ENCODE assay signal across 1 fruit fly cellular context in the genomic region with DNA sequence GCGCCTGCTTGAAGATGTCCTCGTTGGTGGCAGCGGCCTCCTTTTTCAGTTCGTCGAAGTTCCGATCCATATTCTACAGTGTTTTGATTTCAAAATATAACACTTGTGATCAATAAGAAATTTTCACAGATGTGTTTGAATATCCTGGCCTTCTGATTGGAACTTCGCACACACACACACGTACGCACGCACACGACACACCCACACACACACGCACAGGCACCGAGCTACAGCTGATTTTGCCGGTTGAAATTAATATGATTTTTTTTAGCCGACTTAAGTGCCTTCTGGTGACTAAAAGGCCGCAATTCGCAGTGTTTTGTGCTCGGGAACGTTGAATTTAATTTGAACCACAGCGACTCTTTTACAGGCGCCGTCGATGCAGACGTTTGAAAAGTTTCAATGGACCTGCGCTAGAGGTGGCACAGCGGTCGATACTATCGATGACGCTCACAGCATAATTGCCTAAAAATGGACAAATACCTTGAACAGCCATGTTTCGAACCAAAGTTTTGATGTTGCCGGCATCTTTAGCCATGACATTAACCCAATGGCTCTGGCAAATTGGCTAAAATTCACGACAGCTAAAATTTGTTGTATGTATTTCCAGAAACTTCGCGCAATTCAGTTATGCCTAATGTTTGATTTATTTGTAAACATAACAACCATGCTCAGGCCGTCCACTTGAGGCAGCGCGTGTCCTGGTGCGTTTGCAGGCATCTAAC.
TF ChIP-seq lines count a peak whose summit lies in the region.

A gene (minus strand): TSS at position 415 of the 725 bp plus-strand sequence.

TF ChIP-seq in whole organism, embryonic, 481 proteins besides CTCF, POLR2A, EP300 and RAD21 (continued from another document and continues in another):
- TF ChIP-seq CG34224 (GFP tag; IDR thresholded peaks at IDR 0.05; lab: Robert Waterston, UW; ENCODE audit: partially characterized antibody), result peak; percentile 90
- TF ChIP-seq ara (GFP tag; IDR thresholded peaks at IDR 0.05; lab: Robert Waterston, UW), result no peak
- TF ChIP-seq CG1647 (GFP tag; optimal IDR thresholded peaks at IDR 0.05; lab: Kevin White, UChicago), result peak; percentile 43
- TF ChIP-seq CG1832 (GFP tag; optimal IDR thresholded peaks at IDR 0.05; lab: Kevin White, UChicago), result no peak
- TF ChIP-seq kah (GFP tag; optimal IDR thresholded peaks at IDR 0.05; lab: Kevin White, UChicago), result no peak
- no peak for TF ChIP-seq exex (tag; optimal IDR thresholded peaks at IDR 0.05; lab: Kevin White, UChicago)
- TF ChIP-seq Mes4 (GFP tag; optimal IDR thresholded peaks at IDR 0.05; lab: Kevin White, UChicago), result no peak
- peak; percentile 18 for TF ChIP-seq dmrt11E (tag; optimal IDR thresholded peaks at IDR 0.05; lab: Kevin White, UChicago)
- no peak for TF ChIP-seq Atf3 (GFP tag; optimal IDR thresholded peaks at IDR 0.05; lab: Kevin White, UChicago)
- TF ChIP-seq CG12659 (GFP tag; optimal IDR thresholded peaks at IDR 0.05; lab: Kevin White, UChicago), result peak; percentile 88
- TF ChIP-seq Kr (GFP tag; optimal IDR thresholded peaks at IDR 0.05; lab: Kevin White, UChicago), result no peak
- TF ChIP-seq gem (tag; optimal IDR thresholded peaks at IDR 0.05; lab: Kevin White, UChicago), result peak; percentile 2
- TF ChIP-seq amos (GFP tag; IDR thresholded peaks at IDR 0.05; lab: Robert Waterston, UW; ENCODE audit: partially characterized antibody), result peak; percentile 96
- TF ChIP-seq CG6683 (GFP tag; optimal IDR thresholded peaks at IDR 0.05; lab: Kevin White, UChicago), result no peak
- no peak for TF ChIP-seq kay (GFP tag; optimal IDR thresholded peaks at IDR 0.05; lab: Kevin White, UChicago)
- TF ChIP-seq peb (GFP tag; IDR thresholded peaks at IDR 0.05; lab: Robert Waterston, UW), result no peak
- TF ChIP-seq CG8388 (GFP tag; optimal IDR thresholded peaks at IDR 0.05; lab: Kevin White, UChicago), result no peak
- no peak for TF ChIP-seq sim (GFP tag; IDR thresholded peaks at IDR 0.05; lab: Robert Waterston, UW)
- TF ChIP-seq ab (GFP tag; optimal IDR thresholded peaks at IDR 0.05; lab: Kevin White, UChicago), result no peak
- no peak for TF ChIP-seq CG18011 (GFP tag; optimal IDR thresholded peaks at IDR 0.05; lab: Kevin White, UChicago)
- TF ChIP-seq CG15479 (GFP tag; optimal IDR thresholded peaks at IDR 0.05; lab: Kevin White, UChicago), result peak; percentile 31
- peak; percentile 11 for TF ChIP-seq tx (GFP tag; optimal IDR thresholded peaks at IDR 0.05; lab: Kevin White, UChicago)
- peak; percentile 16 for TF ChIP-seq zfh2 (GFP tag; optimal IDR thresholded peaks at IDR 0.05; lab: Kevin White, UChicago)
- peak; percentile 9 for TF ChIP-seq CG9817 (tag; optimal IDR thresholded peaks at IDR 0.05; lab: Kevin White, UChicago)
- TF ChIP-seq H2.0 (GFP tag; IDR thresholded peaks at IDR 0.05; lab: Robert Waterston, UW), result no peak
- no peak for TF ChIP-seq CG1529 (GFP tag; optimal IDR thresholded peaks at IDR 0.05; lab: Kevin White, UChicago)
- TF ChIP-seq CG11696 (GFP tag; IDR thresholded peaks at IDR 0.05; lab: Robert Waterston, UW), result no peak
- peak; percentile 79 for TF ChIP-seq CG14860 (GFP tag; IDR thresholded peaks at IDR 0.05; lab: Robert Waterston, UW; ENCODE audit: partially characterized antibody)
- TF ChIP-seq tgo (GFP tag; IDR thresholded peaks at IDR 0.05; lab: Robert Waterston, UW), result no peak
- peak; percentile 99 for TF ChIP-seq pzg (GFP tag; optimal IDR thresholded peaks at IDR 0.05; lab: Kevin White, UChicago)
- peak; percentile 37; the same call in 1 of the 2 replicates for TF ChIP-seq al (GFP tag; IDR thresholded peaks at IDR 0.05; lab: Robert Waterston, UW)
- TF ChIP-seq MESR4 (GFP tag; optimal IDR thresholded peaks at IDR 0.05; lab: Kevin White, UChicago), result peak; percentile 77
- no peak; the same call in 1 of the 2 replicates for TF ChIP-seq sob (GFP tag; IDR thresholded peaks at IDR 0.05; lab: Robert Waterston, UW)
- TF ChIP-seq CG9215 (GFP tag; IDR thresholded peaks at IDR 0.05; lab: Robert Waterston, UW), result no peak
- peak; percentile 69 for TF ChIP-seq Dref (GFP tag; IDR thresholded peaks at IDR 0.05; lab: Robert Waterston, UW)
- no peak for TF ChIP-seq CG32772 (GFP tag; IDR thresholded peaks at IDR 0.05; lab: Robert Waterston, UW)
- no peak for TF ChIP-seq CG16815 (GFP tag; optimal IDR thresholded peaks at IDR 0.05; lab: Kevin White, UChicago)
- TF ChIP-seq bcd (GFP tag; optimal IDR thresholded peaks at IDR 0.05; lab: Kevin White, UChicago), result no peak
- peak; percentile 47 for TF ChIP-seq CG13894 (tag; optimal IDR thresholded peaks at IDR 0.05; lab: Kevin White, UChicago)
- peak; percentile 91 for TF ChIP-seq Dll (GFP tag; IDR thresholded peaks at IDR 0.05; lab: Robert Waterston, UW; ENCODE audit: partially characterized antibody)
- TF ChIP-seq row (GFP tag; IDR thresholded peaks at IDR 0.05; lab: Robert Waterston, UW), result peak; percentile 57
- peak; percentile 80 for TF ChIP-seq Doc3 (GFP tag; IDR thresholded peaks at IDR 0.05; lab: Robert Waterston, UW; ENCODE audit: partially characterized antibody)
- no peak for TF ChIP-seq pros (GFP tag; optimal IDR thresholded peaks at IDR 0.05; lab: Kevin White, UChicago)
- TF ChIP-seq CG6791 (GFP tag; IDR thresholded peaks at IDR 0.05; lab: Robert Waterston, UW; ENCODE audit: partially characterized antibody), result peak; percentile 93
- TF ChIP-seq pum (GFP tag; optimal IDR thresholded peaks at IDR 0.05; lab: Kevin White, UChicago), result peak; percentile 19
- peak; percentile 91 for TF ChIP-seq Med (GFP tag; lab: Kevin White, UChicago)
- TF ChIP-seq CG1024 (GFP tag; IDR thresholded peaks at IDR 0.05; lab: Robert Waterston, UW), result no peak
- peak; percentile 81 for TF ChIP-seq trem (tag; optimal IDR thresholded peaks at IDR 0.05; lab: Kevin White, UChicago)
- peak; percentile 65 for TF ChIP-seq Nf-YC (tag; optimal IDR thresholded peaks at IDR 0.05; lab: Kevin White, UChicago)
- TF ChIP-seq CG18764 (GFP tag; optimal IDR thresholded peaks at IDR 0.05; lab: Kevin White, UChicago), result no peak
- TF ChIP-seq ind (GFP tag; optimal IDR thresholded peaks at IDR 0.05; lab: Kevin White, UChicago), result peak; percentile 11
- TF ChIP-seq CG11723 (GFP tag; optimal IDR thresholded peaks at IDR 0.05; lab: Kevin White, UChicago), result no peak
- TF ChIP-seq NfI (GFP tag; optimal IDR thresholded peaks at IDR 0.05; lab: Kevin White, UChicago), result no peak
- TF ChIP-seq Nf-YA (GFP tag; IDR thresholded peaks at IDR 0.05; lab: Robert Waterston, UW), result no peak
- no peak for TF ChIP-seq Poxn (GFP tag; IDR thresholded peaks at IDR 0.05; lab: Robert Waterston, UW)
- TF ChIP-seq Ets65A (GFP tag; lab: Kevin White, UChicago), result peak; percentile 42
- no peak for TF ChIP-seq kni (GFP tag; optimal IDR thresholded peaks at IDR 0.05; lab: Kevin White, UChicago)
- TF ChIP-seq zf30C (GFP tag; optimal IDR thresholded peaks at IDR 0.05; lab: Kevin White, UChicago), result no peak
- TF ChIP-seq ewg (GFP tag; optimal IDR thresholded peaks at IDR 0.05; lab: Kevin White, UChicago), result peak; percentile 100
- no peak for TF ChIP-seq wdn (GFP tag; IDR thresholded peaks at IDR 0.05; lab: Robert Waterston, UW)
- TF ChIP-seq CG7745 (tag; optimal IDR thresholded peaks at IDR 0.05; lab: Kevin White, UChicago), result no peak
- TF ChIP-seq Hr51 (GFP tag; optimal IDR thresholded peaks at IDR 0.05; lab: Kevin White, UChicago), result peak; percentile 3 to 15
- TF ChIP-seq usp (GFP tag; optimal IDR thresholded peaks at IDR 0.05; lab: Kevin White, UChicago), result no peak
- no peak for TF ChIP-seq PHDP (tag; optimal IDR thresholded peaks at IDR 0.05; lab: Kevin White, UChicago)
- TF ChIP-seq CG7357 (GFP tag; IDR thresholded peaks at IDR 0.05; lab: Robert Waterston, UW), result no peak
- no peak for TF ChIP-seq Ssrp (tag; optimal IDR thresholded peaks at IDR 0.05; lab: Kevin White, UChicago)
- TF ChIP-seq CG32767 (GFP tag; IDR thresholded peaks at IDR 0.05; lab: Robert Waterston, UW), result no peak
- no peak for TF ChIP-seq danr (GFP tag; IDR thresholded peaks at IDR 0.05; lab: Robert Waterston, UW)
- peak; percentile 49 for TF ChIP-seq CG7928 (GFP tag; optimal IDR thresholded peaks at IDR 0.05; lab: Kevin White, UChicago)
- no peak for TF ChIP-seq pb (GFP tag; optimal IDR thresholded peaks at IDR 0.05; lab: Kevin White, UChicago)
- no peak for TF ChIP-seq CG12071 (GFP tag; optimal IDR thresholded peaks at IDR 0.05; lab: Kevin White, UChicago)
- TF ChIP-seq da (GFP tag; optimal IDR thresholded peaks at IDR 0.05; lab: Kevin White, UChicago), result no peak
- TF ChIP-seq CG18619 (GFP tag; optimal IDR thresholded peaks at IDR 0.05; lab: Kevin White, UChicago), result no peak
- peak; percentile 59 for TF ChIP-seq CG17186 (GFP tag; optimal IDR thresholded peaks at IDR 0.05; lab: Kevin White, UChicago)
- TF ChIP-seq CG9727 (GFP tag; optimal IDR thresholded peaks at IDR 0.05; lab: Kevin White, UChicago), result peak; percentile 25
- no peak for TF ChIP-seq abd-A (tag; optimal IDR thresholded peaks at IDR 0.05; lab: Kevin White, UChicago)
- peak; percentile 76 for TF ChIP-seq nmo (GFP tag; optimal IDR thresholded peaks at IDR 0.05; lab: Kevin White, UChicago)
- TF ChIP-seq NK7.1 (GFP tag; optimal IDR thresholded peaks at IDR 0.05; lab: Kevin White, UChicago), result no peak
- peak; percentile 16 for TF ChIP-seq nerfin-1 (tag; optimal IDR thresholded peaks at IDR 0.05; lab: Kevin White, UChicago)
- TF ChIP-seq Trl (optimal IDR thresholded peaks at IDR 0.05; lab: Kevin White, UChicago), result no peak
- TF ChIP-seq Trl (GFP tag; optimal IDR thresholded peaks at IDR 0.05; lab: Kevin White, UChicago), result peak; percentile 22
- no peak for TF ChIP-seq Xrp1 (GFP tag; IDR thresholded peaks at IDR 0.05; lab: Robert Waterston, UW)
- peak; percentile 8 for TF ChIP-seq caup (GFP tag; optimal IDR thresholded peaks at IDR 0.05; lab: Kevin White, UChicago; ENCODE audit: severe bottlenecking)
- no peak for TF ChIP-seq dati (GFP tag; IDR thresholded peaks at IDR 0.05; lab: Robert Waterston, UW)
- TF ChIP-seq slou (GFP tag; optimal IDR thresholded peaks at IDR 0.05; lab: Kevin White, UChicago), result no peak
- TF ChIP-seq esg (GFP tag; conservative IDR thresholded peaks at IDR 0.05; lab: Robert Waterston, UW), result no peak
- peak; percentile 87 for TF ChIP-seq HmgZ (tag; optimal IDR thresholded peaks at IDR 0.05; lab: Kevin White, UChicago)
- TF ChIP-seq NC2α (GFP tag; optimal IDR thresholded peaks at IDR 0.05; lab: Kevin White, UChicago), result no peak
- TF ChIP-seq chn (GFP tag; optimal IDR thresholded peaks at IDR 0.05; lab: Kevin White, UChicago), result no peak
- TF ChIP-seq CG1603 (tag; optimal IDR thresholded peaks at IDR 0.05; lab: Kevin White, UChicago), result peak; percentile 88
- peak; percentile 84 for TF ChIP-seq gro (GFP tag; optimal IDR thresholded peaks at IDR 0.05; lab: Kevin White, UChicago)
- no peak for TF ChIP-seq Mrtf (GFP tag; IDR thresholded peaks at IDR 0.05; lab: Robert Waterston, UW)
- TF ChIP-seq Ptx1 (GFP tag; IDR thresholded peaks at IDR 0.05; lab: Robert Waterston, UW), result no peak
- peak; percentile 88 for TF ChIP-seq HmgD (GFP tag; optimal IDR thresholded peaks at IDR 0.05; lab: Kevin White, UChicago)
- no peak for TF ChIP-seq CG10209 (GFP tag; optimal IDR thresholded peaks at IDR 0.05; lab: Kevin White, UChicago)
- no peak for TF ChIP-seq gsb-n (tag; optimal IDR thresholded peaks at IDR 0.05; lab: Kevin White, UChicago)
- TF ChIP-seq Antp (GFP tag; optimal IDR thresholded peaks at IDR 0.05; lab: Kevin White, UChicago), result peak; percentile 35
- no peak for TF ChIP-seq ken (GFP tag; IDR thresholded peaks at IDR 0.05; lab: Robert Waterston, UW)
- no peak for TF ChIP-seq CG18476 (GFP tag; optimal IDR thresholded peaks at IDR 0.05; lab: Kevin White, UChicago)
- TF ChIP-seq HLHmδ (GFP tag; optimal IDR thresholded peaks at IDR 0.05; lab: Kevin White, UChicago), result no peak
- no peak for TF ChIP-seq sens-2 (GFP tag; IDR thresholded peaks at IDR 0.05; lab: Robert Waterston, UW)
- TF ChIP-seq salm (tag; optimal IDR thresholded peaks at IDR 0.05; lab: Kevin White, UChicago), result peak; percentile 9
- TF ChIP-seq CG2199 (GFP tag; IDR thresholded peaks at IDR 0.05; lab: Robert Waterston, UW), result no peak
- peak; percentile 20 for TF ChIP-seq Dad (GFP tag; optimal IDR thresholded peaks at IDR 0.05; lab: Kevin White, UChicago)
- peak; percentile 35 for TF ChIP-seq CG30403 (GFP tag; optimal IDR thresholded peaks at IDR 0.05; lab: Kevin White, UChicago)
- TF ChIP-seq bowl (GFP tag; IDR thresholded peaks at IDR 0.05; lab: Robert Waterston, UW), result no peak
- TF ChIP-seq eyg (GFP tag; optimal IDR thresholded peaks at IDR 0.05; lab: Kevin White, UChicago), result no peak
- no peak for TF ChIP-seq cwo (GFP tag; optimal IDR thresholded peaks at IDR 0.05; lab: Kevin White, UChicago)
- TF ChIP-seq CG12744 (GFP tag; optimal IDR thresholded peaks at IDR 0.05; lab: Kevin White, UChicago), result peak; percentile 46
- no peak for TF ChIP-seq Neu2 (GFP tag; optimal IDR thresholded peaks at IDR 0.05; lab: Kevin White, UChicago; ENCODE audit: borderline replicate concordance)
- TF ChIP-seq sna (GFP tag; IDR thresholded peaks at IDR 0.05; lab: Robert Waterston, UW; ENCODE audit: partially characterized antibody), result peak; percentile 82
- peak; percentile 81 for TF ChIP-seq CG4617 (GFP tag; optimal IDR thresholded peaks at IDR 0.05; lab: Kevin White, UChicago; ENCODE audit: borderline replicate concordance)
- peak; percentile 49 for TF ChIP-seq pho (GFP tag; optimal IDR thresholded peaks at IDR 0.05; lab: Kevin White, UChicago)
- no peak for TF ChIP-seq CG17912 (GFP tag; optimal IDR thresholded peaks at IDR 0.05; lab: Kevin White, UChicago)
- TF ChIP-seq CG5245 (GFP tag; optimal IDR thresholded peaks at IDR 0.05; lab: Kevin White, UChicago), result no peak
- peak; percentile 87 for TF ChIP-seq CG33213 (GFP tag; optimal IDR thresholded peaks at IDR 0.05; lab: Kevin White, UChicago)
- peak; percentile 73 for TF ChIP-seq Hmr (GFP tag; optimal IDR thresholded peaks at IDR 0.05; lab: Kevin White, UChicago)
- peak; percentile 57; the same call in 2 of the 3 replicates for TF ChIP-seq ci (GFP tag; IDR thresholded peaks at IDR 0.05; lab: Robert Waterston, UW)
- TF ChIP-seq pnt (GFP tag; optimal IDR thresholded peaks at IDR 0.05; lab: Kevin White, UChicago), result no peak
- no peak for TF ChIP-seq Ravus (GFP tag; IDR thresholded peaks at IDR 0.05; lab: Robert Waterston, UW)
- TF ChIP-seq Pdp1 (GFP tag; optimal IDR thresholded peaks at IDR 0.05; lab: Kevin White, UChicago), result peak in 1 of 2 experiments; percentile 62
- no peak for TF ChIP-seq jigr1 (GFP tag; IDR thresholded peaks at IDR 0.05; lab: Robert Waterston, UW)
- no peak for TF ChIP-seq sqz (GFP tag; optimal IDR thresholded peaks at IDR 0.05; lab: Kevin White, UChicago)
- TF ChIP-seq Fer2 (tag; optimal IDR thresholded peaks at IDR 0.05; lab: Kevin White, UChicago), result no peak
- TF ChIP-seq CG34422 (GFP tag; IDR thresholded peaks at IDR 0.05; lab: Robert Waterston, UW), result peak; percentile 49; the same call in 2 of the 3 replicates
- TF ChIP-seq ham (GFP tag; IDR thresholded peaks at IDR 0.05; lab: Robert Waterston, UW), result no peak
- no peak for TF ChIP-seq klu (GFP tag; IDR thresholded peaks at IDR 0.05; lab: Robert Waterston, UW)
